Worm (Caenorhabditis elegans): Measurements from ENCODE around the gene dnj-23.

DNA sequence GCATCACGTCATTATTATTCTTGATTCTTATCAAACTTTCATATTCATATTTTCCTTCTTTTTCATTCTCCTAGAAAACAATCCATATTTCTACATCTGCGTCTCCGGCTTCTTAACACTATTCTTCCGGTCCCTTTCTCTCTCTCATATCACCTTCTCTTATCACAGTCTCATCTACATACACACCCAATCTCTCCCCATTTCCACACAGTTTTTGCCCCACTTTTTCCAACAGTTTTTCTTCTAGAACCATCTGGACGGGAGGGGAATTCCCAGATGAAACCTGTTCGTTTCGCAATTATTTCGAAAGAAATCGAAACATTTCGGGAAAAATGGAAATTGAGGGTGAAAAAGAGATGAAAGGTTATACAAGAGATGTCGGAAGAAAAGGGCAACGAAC, 19.7 kb upstream of the dnj-23 start:
- no peak for TF ChIP-seq hnd-1 (tag; optimal IDR thresholded peaks at IDR 0.05)
- no peak for TF ChIP-seq B0310.2 (tag; optimal IDR thresholded peaks at IDR 0.05)
- no peak for TF ChIP-seq flt-1 (GFP tag; IDR thresholded peaks at IDR 0.05)
- TF ChIP-seq ama-1 (optimal IDR thresholded peaks at IDR 0.05), result no peak
- no peak for TF ChIP-seq ets-7 (tag; optimal IDR thresholded peaks at IDR 0.05)
- no peak for TF ChIP-seq hmg-4 (GFP tag; optimal IDR thresholded peaks at IDR 0.05)
- TF ChIP-seq tbx-37 (GFP tag; conservative IDR thresholded peaks at IDR 0.05), result no peak
- TF ChIP-seq ceh-36 (tag; optimal IDR thresholded peaks at IDR 0.05), result no peak
- TF ChIP-seq ceh-13 (GFP tag; optimal IDR thresholded peaks at IDR 0.05), result no peak
- TF ChIP-seq tra-4 (tag; optimal IDR thresholded peaks at IDR 0.05), result no peak
- TF ChIP-seq tbx-11 (GFP tag; IDR thresholded peaks at IDR 0.05), result no peak
- TF ChIP-seq hmbx-1 (tag; optimal IDR thresholded peaks at IDR 0.05), result no peak
